Fruit fly (Drosophila melanogaster): ENCODE measurements around the gene CG7606.

Gene CG7606

dm6 chr3R:17605872-17606271 lies 9.5 kb downstream of the CG7606 start, which contains the start of gene sll (continued):
- TF ChIP-seq pita (GFP tag; optimal IDR thresholded peaks at IDR 0.05) (no peak), klu (GFP tag; IDR thresholded peaks at IDR 0.05) (no peak), CG9215 (GFP tag; IDR thresholded peaks at IDR 0.05) (no peak), ro (GFP tag; IDR thresholded peaks at IDR 0.05) (no peak), CG34422 (GFP tag; IDR thresholded peaks at IDR 0.05) (no peak; the same call in 2 of the 3 replicates), NFAT (GFP tag; IDR thresholded peaks at IDR 0.05) (no peak), fru (optimal IDR thresholded peaks at IDR 0.05) (no peak), ems (GFP tag; optimal IDR thresholded peaks at IDR 0.05) (no peak), CG6683 (GFP tag; optimal IDR thresholded peaks at IDR 0.05) (no peak), Antp (GFP tag; optimal IDR thresholded peaks at IDR 0.05) (no peak), gsb (GFP tag; IDR thresholded peaks at IDR 0.05) (no peak), shn (GFP tag; optimal IDR thresholded peaks at IDR 0.05) (no peak), CG31441 (GFP tag; IDR thresholded peaks at IDR 0.05) (no peak), CG9609 (GFP tag; optimal IDR thresholded peaks at IDR 0.05) (no peak), CG12155 (GFP tag; optimal IDR thresholded peaks at IDR 0.05) (peak; percentile 83), CG10462 (GFP tag; optimal IDR thresholded peaks at IDR 0.05) (no peak), CG11247 (GFP tag; IDR thresholded peaks at IDR 0.05) (no peak), CG13287 (GFP tag; IDR thresholded peaks at IDR 0.05; ENCODE audit: partially characterized antibody) (peak; percentile 28; the same call in 1 of the 2 replicates), peb (GFP tag; IDR thresholded peaks at IDR 0.05) (no peak), CG14667 (GFP tag; IDR thresholded peaks at IDR 0.05) (no peak), vfl (GFP tag; optimal IDR thresholded peaks at IDR 0.05) (no peak), Rfx (GFP tag; IDR thresholded peaks at IDR 0.05) (no peak), chif (GFP tag; optimal IDR thresholded peaks at IDR 0.05) (no peak), CG17359 (tag; optimal IDR thresholded peaks at IDR 0.05) (no peak), Sry-β (GFP tag; optimal IDR thresholded peaks at IDR 0.05) (no peak), CG34224 (GFP tag; IDR thresholded peaks at IDR 0.05; ENCODE audit: partially characterized antibody) (no peak), CG8089 (GFP tag; optimal IDR thresholded peaks at IDR 0.05) (no peak), Dll (GFP tag; IDR thresholded peaks at IDR 0.05; ENCODE audit: partially characterized antibody) (peak; percentile 64; the same call in 2 of the 4 replicates), wor (GFP tag; IDR thresholded peaks at IDR 0.05) (no peak), CG10979 (tag; optimal IDR thresholded peaks at IDR 0.05) (peak; percentile 7), CoRest (tag; optimal IDR thresholded peaks at IDR 0.05) (no peak), Eip74EF (GFP tag; optimal IDR thresholded peaks at IDR 0.05) (no peak), Six4 (GFP tag; optimal IDR thresholded peaks at IDR 0.05) (no peak), CG31388 (GFP tag; optimal IDR thresholded peaks at IDR 0.05) (no peak), prd (optimal IDR thresholded peaks at IDR 0.05) (no peak), prd (GFP tag; IDR thresholded peaks at IDR 0.05) (no peak), her (GFP tag; optimal IDR thresholded peaks at IDR 0.05) (no peak), cg (GFP tag; optimal IDR thresholded peaks at IDR 0.05) (no peak), E2f1 (GFP tag; IDR thresholded peaks at IDR 0.05) (no peak), CG15514 (GFP tag; optimal IDR thresholded peaks at IDR 0.05) (peak; percentile 38), grau (tag; optimal IDR thresholded peaks at IDR 0.05) (no peak), ERR (GFP tag; optimal IDR thresholded peaks at IDR 0.05) (no peak), yki (optimal IDR thresholded peaks at IDR 0.05) (no peak), gro (GFP tag; optimal IDR thresholded peaks at IDR 0.05) (no peak), dmrt99B (tag; optimal IDR thresholded peaks at IDR 0.05) (no peak), sima (GFP tag; optimal IDR thresholded peaks at IDR 0.05) (no peak), CG7987 (GFP tag; optimal IDR thresholded peaks at IDR 0.05) (no peak), ATbp (GFP tag; optimal IDR thresholded peaks at IDR 0.05) (no peak), CG10321 (GFP tag; IDR thresholded peaks at IDR 0.05) (no peak), al (GFP tag; IDR thresholded peaks at IDR 0.05) (no peak), CkIIα-i1 (GFP tag; IDR thresholded peaks at IDR 0.05) (no peak), Bgb (GFP tag; IDR thresholded peaks at IDR 0.05; ENCODE audit: partially characterized antibody) (no peak), Ssrp (tag; optimal IDR thresholded peaks at IDR 0.05) (no peak)
